Worm (Caenorhabditis elegans): Measurements from ENCODE around the gene pezo-1.

ce11 chrIV:9398512-9398911 is 32.2 kb upstream of the pezo-1 start, which contains the start of gene F56D5.2:
- TF ChIP-seq F26F4.8 (GFP tag; conservative IDR thresholded peaks at IDR 0.05) (no peak), vab-7 (GFP tag; IDR thresholded peaks at IDR 0.05) (no peak), zip-11 (GFP tag; IDR thresholded peaks at IDR 0.05) (no peak), ztf-7 (tag; optimal IDR thresholded peaks at IDR 0.05) (no peak), daf-16 (GFP tag; optimal IDR thresholded peaks at IDR 0.05) (no peak), daf-16 (tag; optimal IDR thresholded peaks at IDR 0.05) (no peak), pha-4 (GFP tag; IDR thresholded peaks at IDR 0.05) (no peak), pha-4 (tag; optimal IDR thresholded peaks at IDR 0.05) (no peak), nhr-10 (tag; optimal IDR thresholded peaks at IDR 0.05) (no peak), ztf-11 (tag; optimal IDR thresholded peaks at IDR 0.05) (no peak)

Data from whole organism, L4 larva.